Worm (Caenorhabditis elegans) whole organism, late embryonic: ENCODE results near the gene Y57E12AL.1.

ENCODE experiments used
- C08G9.2 ChIP-seq: sonication (generic microtip); optimal IDR thresholded peaks from 2 replicates; lab custom pipeline; 2016; ENCODE audit warnings: mild to moderate bottlenecking, missing genetic modification characterization, moderate library complexity, missing compliant biosample characterization
- C38D4.7 ChIP-seq: fragments of 200-800 bp; sonication (Bioruptor generic); optimal IDR thresholded peaks from 2 replicates; lab custom pipeline; 2018; ENCODE audit warnings: mild to moderate bottlenecking, missing genetic modification characterization, moderate library complexity, missing compliant biosample characterization
- F13H6.1 ChIP-seq: sonication (generic microtip); optimal IDR thresholded peaks from 2 replicates; lab custom pipeline; 2016; ENCODE audit warnings: missing genetic modification characterization, missing compliant biosample characterization
- K09A11.1 ChIP-seq: sonication (generic microtip); optimal IDR thresholded peaks from 2 replicates; lab custom pipeline; 2017; ENCODE audit warnings: antibody characterized with exemption, mild to moderate bottlenecking, missing genetic modification characterization, missing compliant biosample characterization; ENCODE audit not compliant: insufficient read depth
- Y22D7AL.16 ChIP-seq: sonication (generic microtip); optimal IDR thresholded peaks from 2 replicates; lab custom pipeline; 2016; ENCODE audit warnings: missing genetic modification characterization, missing compliant biosample characterization
- ahr-1 ChIP-seq: sonication (generic microtip); optimal IDR thresholded peaks from 2 replicates; lab custom pipeline; 2016; ENCODE audit warnings: missing genetic modification characterization, missing compliant biosample characterization
- ceh-18 ChIP-seq: sonication (generic microtip); optimal IDR thresholded peaks from 2 replicates; lab custom pipeline; 2016; ENCODE audit warnings: missing genetic modification characterization, missing compliant biosample characterization
- ceh-19 ChIP-seq: fragments of 200-800 bp; sonication (Bioruptor generic); optimal IDR thresholded peaks from 2 replicates; lab custom pipeline; 2018; ENCODE audit warnings: mild to moderate bottlenecking, missing genetic modification characterization, missing compliant biosample characterization
- ceh-22 ChIP-seq: sonication (generic microtip); optimal IDR thresholded peaks from 2 replicates; lab custom pipeline; 2017; ENCODE audit warnings: missing biosample characterization, missing genetic modification characterization
- ceh-24 ChIP-seq: sonication (generic microtip); optimal IDR thresholded peaks from 2 replicates; lab custom pipeline; 2016; ENCODE audit warnings: mild to moderate bottlenecking, missing genetic modification characterization, missing compliant biosample characterization
- ceh-30 ChIP-seq: fragments of 150-350 bp; optimal IDR thresholded peaks from 2 replicates; lab custom pipeline; 2014; ENCODE audit warnings: missing biosample characterization, missing genetic modification characterization
- ceh-31 ChIP-seq: sonication (generic microtip); optimal IDR thresholded peaks from 2 replicates; lab custom pipeline; 2016; ENCODE audit warnings: missing genetic modification characterization, missing compliant biosample characterization
- ceh-34 ChIP-seq: sonication (generic microtip); optimal IDR thresholded peaks from 2 replicates; lab custom pipeline; 2016; ENCODE audit warnings: mild to moderate bottlenecking, missing genetic modification characterization, missing compliant biosample characterization
- ceh-45 ChIP-seq: fragments of 200-800 bp; sonication (Bioruptor generic); IDR thresholded peaks from 2 replicates; pipeline ENCODE4 v1.3.6; 2022; ENCODE audit warnings: missing genetic modification reagents, missing genetic modification characterization, missing compliant biosample characterization
- ceh-48 ChIP-seq: sonication (generic microtip); optimal IDR thresholded peaks from 2 replicates; lab custom pipeline; 2016; ENCODE audit warnings: missing genetic modification characterization, inconsistent platforms, missing compliant biosample characterization
- ceh-6 ChIP-seq: fragments of 200-800 bp; sonication (Bioruptor generic); optimal IDR thresholded peaks from 2 replicates; lab custom pipeline; 2018; ENCODE audit warnings: mild to moderate bottlenecking, missing genetic modification characterization, missing compliant biosample characterization
- che-1 ChIP-seq: sonication (generic microtip); optimal IDR thresholded peaks from 2 replicates; lab custom pipeline; 2016; ENCODE audit warnings: mild to moderate bottlenecking, missing genetic modification characterization, missing compliant biosample characterization
- dmd-4 ChIP-seq: sonication (generic microtip); optimal IDR thresholded peaks from 2 replicates; lab custom pipeline; 2016; ENCODE audit warnings: borderline replicate concordance, missing genetic modification characterization, missing compliant biosample characterization
- dve-1 ChIP-seq: sonication (generic microtip); optimal IDR thresholded peaks from 2 replicates; lab custom pipeline; 2017; ENCODE audit warnings: antibody characterized with exemption, mild to moderate bottlenecking, missing genetic modification characterization, missing compliant biosample characterization
- ets-4 ChIP-seq: sonication (generic microtip); optimal IDR thresholded peaks from 2 replicates; lab custom pipeline; 2016; ENCODE audit warnings: missing genetic modification characterization, missing compliant biosample characterization
- eyg-1 ChIP-seq: sonication (generic microtip); optimal IDR thresholded peaks from 2 replicates; lab custom pipeline; 2016; ENCODE audit warnings: missing genotype, missing genetic modification characterization, missing compliant biosample characterization
- fax-1 ChIP-seq: sonication (generic microtip); optimal IDR thresholded peaks from 2 replicates; lab custom pipeline; 2016; ENCODE audit warnings: missing genotype, missing genetic modification characterization, missing compliant biosample characterization
- fkh-6 ChIP-seq: sonication (generic microtip); optimal IDR thresholded peaks from 2 replicates; lab custom pipeline; 2016; ENCODE audit warnings: missing genetic modification characterization, missing compliant biosample characterization
- gmeb-2 ChIP-seq: sonication (generic microtip); optimal IDR thresholded peaks from 2 replicates; lab custom pipeline; 2016; ENCODE audit warnings: missing genetic modification characterization, inconsistent platforms, missing compliant biosample characterization
- hlh-13 ChIP-seq: fragments of 200-800 bp; sonication (Bioruptor generic); optimal IDR thresholded peaks from 2 replicates; lab custom pipeline; 2018; ENCODE audit warnings: mild to moderate bottlenecking, missing genetic modification characterization, missing compliant biosample characterization
- hlh-15 ChIP-seq: sonication (generic microtip); optimal IDR thresholded peaks from 2 replicates; lab custom pipeline; 2016; ENCODE audit warnings: missing genetic modification characterization, missing compliant biosample characterization
- hlh-6 ChIP-seq: sonication (generic microtip); optimal IDR thresholded peaks from 2 replicates; lab custom pipeline; 2016; ENCODE audit warnings: missing genotype, missing genetic modification characterization, missing compliant biosample characterization
- hlh-8 ChIP-seq: sonication (generic microtip); optimal IDR thresholded peaks from 2 replicates; lab custom pipeline; 2016; ENCODE audit warnings: missing genotype, missing genetic modification characterization, missing compliant biosample characterization
- lin-11 ChIP-seq: fragments of 200-800 bp; sonication (Bioruptor generic); optimal IDR thresholded peaks from 2 replicates; lab custom pipeline; 2018; ENCODE audit warnings: mild to moderate bottlenecking, missing genetic modification characterization, missing compliant biosample characterization
- madf-2 ChIP-seq: sonication (generic microtip); optimal IDR thresholded peaks from 2 replicates; lab custom pipeline; 2017; ENCODE audit warnings: missing genetic modification characterization, missing compliant biosample characterization
- mec-3 ChIP-seq: sonication (generic microtip); optimal IDR thresholded peaks from 2 replicates; lab custom pipeline; 2016; ENCODE audit warnings: borderline replicate concordance, missing genetic modification characterization, missing compliant biosample characterization
- nfya-1 ChIP-seq: sonication (generic microtip); optimal IDR thresholded peaks from 2 replicates; lab custom pipeline; 2017; ENCODE audit warnings: missing genetic modification characterization, mild to moderate bottlenecking, missing compliant biosample characterization, antibody characterized with exemption, moderate library complexity
- nhr-11 ChIP-seq: fragments of 150-350 bp; optimal IDR thresholded peaks from 2 replicates; lab custom pipeline; 2014; ENCODE audit warnings: missing biosample characterization, missing genetic modification characterization
- nhr-232 ChIP-seq: sonication (generic microtip); optimal IDR thresholded peaks from 2 replicates; lab custom pipeline; 2016; ENCODE audit warnings: missing genetic modification characterization, missing compliant biosample characterization
- odd-2 ChIP-seq: sonication (generic microtip); optimal IDR thresholded peaks from 2 replicates; lab custom pipeline; 2017; ENCODE audit warnings: antibody characterized with exemption, mild to moderate bottlenecking, missing genetic modification characterization, missing compliant biosample characterization
- pax-1 ChIP-seq: fragments of 150-350 bp; optimal IDR thresholded peaks from 2 replicates; lab custom pipeline; 2014; ENCODE audit warnings: missing biosample characterization, missing genetic modification characterization
- pha-2 ChIP-seq: sonication (generic microtip); optimal IDR thresholded peaks from 2 replicates; lab custom pipeline; 2017; ENCODE audit warnings: mild to moderate bottlenecking, missing genetic modification characterization, missing compliant biosample characterization
- pha-4 ChIP-seq: fragments of 150-350 bp; optimal IDR thresholded peaks from 2 replicates; lab custom pipeline; 2018; ENCODE audit warnings: missing biosample characterization, missing genetic modification reagents, missing genetic modification characterization
- ref-2 ChIP-seq: sonication (generic microtip); optimal IDR thresholded peaks from 2 replicates; lab custom pipeline; 2016; ENCODE audit warnings: missing genetic modification characterization, missing compliant biosample characterization
- rnt-1 ChIP-seq: sonication (generic microtip); optimal IDR thresholded peaks from 2 replicates; lab custom pipeline; 2016; ENCODE audit warnings: missing genetic modification characterization, missing compliant biosample characterization
- sdc-2 ChIP-seq: sonication (generic microtip); optimal IDR thresholded peaks from 2 replicates; lab custom pipeline; 2016; ENCODE audit warnings: missing genotype, missing genetic modification characterization, missing compliant biosample characterization
- sox-2 ChIP-seq: fragments of 200-800 bp; sonication (Bioruptor generic); IDR thresholded peaks from 2 replicates; pipeline ENCODE4 v1.3.6; 2022; ENCODE audit warnings: missing genetic modification reagents, missing genetic modification characterization, missing compliant biosample characterization
- sox-4 ChIP-seq: sonication (generic microtip); optimal IDR thresholded peaks from 2 replicates; lab custom pipeline; 2017; ENCODE audit warnings: mild to moderate bottlenecking, missing genetic modification characterization, inconsistent platforms, missing compliant biosample characterization
- syd-9 ChIP-seq: sonication (generic microtip); optimal IDR thresholded peaks from 2 replicates; lab custom pipeline; 2016; ENCODE audit warnings: mild to moderate bottlenecking, missing genetic modification characterization, moderate library complexity, missing compliant biosample characterization
- tbx-2 ChIP-seq: sonication (generic microtip); optimal IDR thresholded peaks from 2 replicates; lab custom pipeline; 2016; ENCODE audit warnings: missing genetic modification characterization, missing compliant biosample characterization
- ttx-3 ChIP-seq: sonication (generic microtip); optimal IDR thresholded peaks from 2 replicates; lab custom pipeline; 2016; ENCODE audit warnings: missing genetic modification reagents, missing genetic modification characterization, missing compliant biosample characterization
- unc-3 ChIP-seq, 2 experiments: fragments of 200-800 bp in 1 of 2; sonication (Bioruptor generic) in 1 of 2; sonication (generic microtip) in 1 of 2; conservative IDR thresholded peaks in 1 of 2; optimal IDR thresholded peaks in 1 of 2; 2 replicates each; pipeline versions ENCODE4 v1.3.6 to Lab custom; 2016 to 2022; ENCODE audit warnings: missing compliant biosample characterization in 2 of 2, missing genetic modification characterization in 2 of 2, missing genetic modification reagents in 1 of 2
- unc-42 ChIP-seq: sonication (generic microtip); optimal IDR thresholded peaks from 2 replicates; lab custom pipeline; 2016; ENCODE audit warnings: missing genotype, missing genetic modification characterization, missing compliant biosample characterization
- unc-55 ChIP-seq: sonication (generic microtip); optimal IDR thresholded peaks from 2 replicates; lab custom pipeline; 2017; ENCODE audit warnings: missing biosample characterization, missing genetic modification reagents, missing genetic modification characterization
- unc-86 ChIP-seq: sonication (generic microtip); optimal IDR thresholded peaks from 2 replicates; lab custom pipeline; 2016; ENCODE audit warnings: missing genetic modification characterization, missing compliant biosample characterization
- zip-5 ChIP-seq: sonication (generic microtip); optimal IDR thresholded peaks from 2 replicates; lab custom pipeline; 2016; ENCODE audit warnings: missing genetic modification characterization, missing compliant biosample characterization
- ztf-16 ChIP-seq: sonication (generic microtip); optimal IDR thresholded peaks from 2 replicates; lab custom pipeline; 2017; ENCODE audit warnings: missing genetic modification characterization, missing compliant biosample characterization

The Y57E12AL.1 gene

DNA sequence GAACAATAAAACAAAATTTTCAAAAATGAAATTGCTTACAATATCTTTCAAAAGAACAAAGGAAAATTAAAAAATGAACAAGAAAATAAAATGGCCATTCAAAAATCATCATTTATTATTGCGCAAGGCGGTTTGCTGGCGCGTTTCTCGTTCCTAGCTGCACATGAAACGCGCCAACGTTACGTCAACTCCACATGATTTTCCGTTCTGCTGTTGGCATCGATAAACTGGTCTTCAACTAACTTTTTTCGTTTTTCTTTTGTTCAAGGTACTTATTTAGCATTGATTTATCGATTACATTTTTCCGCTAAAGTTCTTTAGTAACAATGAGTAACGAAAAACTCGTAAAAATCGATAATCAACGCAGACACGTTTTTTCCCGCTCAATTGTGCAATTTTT lies at the start of gene Y57E12AL.1, which contains the start of gene Y57E12AL.6:
Gene Y57E12AL.1 (plus strand): TSS at position 135 of the 400 bp plus-strand sequence.
Gene Y57E12AL.6 (minus strand): TSS at position 75 of the 400 bp plus-strand sequence.
- TF ChIP-seq lin-11 (tag; lab: Kevin White, UChicago): peak; percentile 51
- peak; percentile 64 for TF ChIP-seq ceh-48
- peak; percentile 21 for TF ChIP-seq hlh-15 (tag; lab: Kevin White, UChicago)
- peak; percentile 28 for TF ChIP-seq unc-42 (tag; lab: Kevin White, UChicago)
- peak; percentile 31 for TF ChIP-seq fkh-6
- TF ChIP-seq nhr-232 (tag; lab: Kevin White, UChicago): peak; percentile 63
- TF ChIP-seq ceh-34: peak; percentile 60
- peak; percentile 34 for TF ChIP-seq odd-2 (tag; lab: Kevin White, UChicago)
- no peak for TF ChIP-seq C08G9.2
- peak; percentile 65 for TF ChIP-seq unc-86 (tag; lab: Kevin White, UChicago)
- TF ChIP-seq pha-4: no peak
- TF ChIP-seq sox-2 (GFP tag; lab: Robert Waterston, UW): peak; percentile 18; the same call in 1 of the 2 replicates
- TF ChIP-seq nfya-1 (tag; lab: Kevin White, UChicago): peak; percentile 71
- peak; percentile 60 for TF ChIP-seq unc-3 (GFP tag; conservative IDR thresholded peaks at IDR 0.05; lab: Robert Waterston, UW)
- TF ChIP-seq unc-3 (tag; optimal IDR thresholded peaks at IDR 0.05; lab: Kevin White, UChicago): peak; percentile 60
- TF ChIP-seq ahr-1 (tag; lab: Kevin White, UChicago): no peak
- peak; percentile 4 for TF ChIP-seq unc-55 (GFP tag; lab: Kevin White, UChicago)
- peak; percentile 64 for TF ChIP-seq ztf-16 (tag; lab: Kevin White, UChicago)
- peak; percentile 56 for TF ChIP-seq ceh-6 (GFP tag; lab: Kevin White, UChicago)
- no peak for TF ChIP-seq mec-3
- TF ChIP-seq ref-2 (tag; lab: Kevin White, UChicago): peak; percentile 40
- TF ChIP-seq madf-2 (tag; lab: Kevin White, UChicago): peak; percentile 62
- TF ChIP-seq hlh-13 (GFP tag; lab: Kevin White, UChicago): no peak
- TF ChIP-seq C38D4.7 (GFP tag; lab: Kevin White, UChicago): peak; percentile 46
- peak; percentile 48 for TF ChIP-seq ceh-19 (GFP tag; lab: Kevin White, UChicago)
- peak; percentile 31 for TF ChIP-seq gmeb-2 (tag; lab: Kevin White, UChicago)
- TF ChIP-seq fax-1 (tag; lab: Kevin White, UChicago): peak; percentile 39
- TF ChIP-seq ceh-30 (tag; lab: Kevin White, UChicago): no peak
- TF ChIP-seq ceh-45: no peak
- peak; percentile 45 for TF ChIP-seq zip-5 (tag; lab: Kevin White, UChicago)
- peak; percentile 44 for TF ChIP-seq pha-2 (tag; lab: Kevin White, UChicago)
- no peak for TF ChIP-seq K09A11.1
- TF ChIP-seq pax-1: no peak
- peak; percentile 69 for TF ChIP-seq syd-9 (tag; lab: Kevin White, UChicago)
- peak; percentile 24 for TF ChIP-seq ets-4 (tag; lab: Kevin White, UChicago)
- TF ChIP-seq sox-4: peak; percentile 41
- TF ChIP-seq dmd-4 (tag; lab: Kevin White, UChicago): no peak
- peak; percentile 13 for TF ChIP-seq eyg-1
- peak; percentile 73 for TF ChIP-seq F13H6.1
- TF ChIP-seq ceh-18 (tag; lab: Kevin White, UChicago): peak; percentile 72
- TF ChIP-seq hlh-8 (tag; lab: Kevin White, UChicago): peak; percentile 61
- no peak for TF ChIP-seq nhr-11 (tag; lab: Kevin White, UChicago)
- no peak for TF ChIP-seq ceh-22 (tag; lab: Kevin White, UChicago)
- TF ChIP-seq tbx-2 (tag; lab: Kevin White, UChicago): peak; percentile 75
- peak; percentile 56 for TF ChIP-seq hlh-6 (tag; lab: Kevin White, UChicago)
- peak; percentile 51 for TF ChIP-seq che-1
- TF ChIP-seq sdc-2 (tag; lab: Kevin White, UChicago): peak; percentile 62
- peak; percentile 69 for TF ChIP-seq ttx-3 (tag; lab: Kevin White, UChicago)
- TF ChIP-seq ceh-31: peak; percentile 67
- no peak for TF ChIP-seq ceh-24 (tag; lab: Kevin White, UChicago)
- peak; percentile 53 for TF ChIP-seq Y22D7AL.16 (tag; lab: Kevin White, UChicago)
- TF ChIP-seq rnt-1 (tag; lab: Kevin White, UChicago): peak; percentile 71
- peak; percentile 74 for TF ChIP-seq dve-1
